Fruit fly (Drosophila melanogaster) whole organism, embryonic: ENCODE data around the gene CG33160.
A peak's percentile ranks its signal among the peaks of the same experiment; 100 is the strongest.

Experiments used
- Antp ChIP-seq: fragments of 200-800 bp; sonication (Bioruptor generic); optimal IDR thresholded peaks from 3 replicates; lab custom pipeline; 2016; ENCODE audit warnings: missing biosample characterization, missing genetic modification characterization
- Atf-2 ChIP-seq: fragments of 200-800 bp; sonication (Bioruptor generic); optimal IDR thresholded peaks from 2 replicates; lab custom pipeline; 2016; ENCODE audit warnings: missing biosample characterization, missing genetic modification characterization
- CG10147 ChIP-seq: fragments of 200-800 bp; sonication (Bioruptor generic); optimal IDR thresholded peaks from 2 replicates; lab custom pipeline; 2019; ENCODE audit warnings: missing biosample characterization, mild to moderate bottlenecking, missing genetic modification characterization, moderate library complexity
- CG1024 ChIP-seq: fragments of 200-800 bp; sonication (Bioruptor generic); IDR thresholded peaks from 2 replicates; pipeline ENCODE4 v1.3.6; 2022; ENCODE audit warnings: missing biosample characterization, missing genetic modification characterization
- CG10565 ChIP-seq: fragments of 200-800 bp; sonication (Bioruptor generic); optimal IDR thresholded peaks from 3 replicates; lab custom pipeline; 2016; ENCODE audit warnings: missing biosample characterization, mild to moderate bottlenecking, missing genetic modification characterization
- CG11560 ChIP-seq: fragments of 200-800 bp; sonication (Bioruptor generic); IDR thresholded peaks from 3 replicates; pipeline ENCODE4 v1.3.6; 2022; ENCODE audit warnings: missing biosample characterization, missing genetic modification characterization
- CG11696 ChIP-seq: fragments of 200-800 bp; sonication (Bioruptor generic); IDR thresholded peaks from 2 replicates; pipeline ENCODE4 v1.3.6; 2022; ENCODE audit warnings: missing biosample characterization, missing genetic modification characterization
- CG12744 ChIP-seq: fragments of 200-800 bp; sonication (Bioruptor generic); optimal IDR thresholded peaks from 2 replicates; lab custom pipeline; 2016; ENCODE audit warnings: missing biosample characterization, missing genetic modification characterization
- CG14860 ChIP-seq: fragments of 200-800 bp; sonication (Bioruptor generic); IDR thresholded peaks from 3 replicates; pipeline ENCODE4 v1.3.6; 2022; ENCODE audit warnings: missing biosample characterization, missing genetic modification characterization; ENCODE audit not compliant: partially characterized antibody
- CG15479 ChIP-seq: fragments of 200-800 bp; sonication (Bioruptor generic); optimal IDR thresholded peaks from 3 replicates; lab custom pipeline; 2019; ENCODE audit warnings: missing biosample characterization, mild to moderate bottlenecking, missing genetic modification characterization, moderate library complexity
- CG30020 ChIP-seq: fragments of 200-800 bp; optimal IDR thresholded peaks from 2 replicates; lab custom pipeline; 2019; ENCODE audit warnings: missing biosample characterization, mild to moderate bottlenecking, missing genetic modification characterization, moderate library complexity
- CG30403 ChIP-seq: fragments of 200-800 bp; sonication (Bioruptor generic); optimal IDR thresholded peaks from 3 replicates; lab custom pipeline; 2016; ENCODE audit warnings: missing biosample characterization, missing genetic modification characterization
- CG31441 ChIP-seq: fragments of 200-800 bp; sonication (Bioruptor generic); IDR thresholded peaks from 2 replicates; pipeline ENCODE4 v1.3.6; 2022; ENCODE audit warnings: missing biosample characterization, missing genetic modification characterization
- CG33557 ChIP-seq: fragments of 200-800 bp; sonication (Bioruptor generic); optimal IDR thresholded peaks from 2 replicates; lab custom pipeline; 2019; ENCODE audit warnings: missing biosample characterization, mild to moderate bottlenecking, missing genetic modification characterization, moderate library complexity
- CG34376 ChIP-seq: fragments of 200-800 bp; sonication (Bioruptor generic); optimal IDR thresholded peaks from 2 replicates; lab custom pipeline; 2018; ENCODE audit warnings: missing biosample characterization, mild to moderate bottlenecking, missing genetic modification characterization
- CG3995 ChIP-seq: fragments of 200-800 bp; sonication (Bioruptor generic); optimal IDR thresholded peaks from 3 replicates; lab custom pipeline; 2016; ENCODE audit warnings: missing biosample characterization, missing genetic modification characterization
- CG4328 ChIP-seq: fragments of 200-800 bp; sonication (Bioruptor generic); optimal IDR thresholded peaks from 3 replicates; lab custom pipeline; 2017; ENCODE audit warnings: missing biosample characterization, missing genetic modification reagents, missing genetic modification characterization
- CG4617 ChIP-seq: fragments of 200-800 bp; sonication (Bioruptor generic); optimal IDR thresholded peaks from 3 replicates; lab custom pipeline; 2016; ENCODE audit warnings: missing biosample characterization, missing genetic modification characterization, borderline replicate concordance
- CG5180 ChIP-seq: fragments of 200-800 bp; sonication (Bioruptor generic); optimal IDR thresholded peaks from 3 replicates; lab custom pipeline; 2017; ENCODE audit warnings: missing biosample characterization, missing genetic modification characterization, mild to moderate bottlenecking, moderate library complexity, missing genetic modification reagents
- CG5245 ChIP-seq: fragments of 200-800 bp; sonication (Bioruptor generic); optimal IDR thresholded peaks from 3 replicates; lab custom pipeline; 2016; ENCODE audit warnings: missing biosample characterization, missing genetic modification characterization
- CG6813 ChIP-seq: fragments of 200-800 bp; sonication (Bioruptor generic); optimal IDR thresholded peaks from 2 replicates; lab custom pipeline; 2017; ENCODE audit warnings: missing biosample characterization, missing genetic modification characterization, mild to moderate bottlenecking, moderate library complexity, missing genetic modification reagents
- CG7556 ChIP-seq: fragments of 200-800 bp; sonication (Bioruptor generic); optimal IDR thresholded peaks from 2 replicates; lab custom pipeline; 2017; ENCODE audit warnings: missing biosample characterization, mild to moderate bottlenecking, missing genetic modification characterization
- CG7786 ChIP-seq: fragments of 200-800 bp; sonication (Bioruptor generic); optimal IDR thresholded peaks from 2 replicates; lab custom pipeline; 2016; ENCODE audit warnings: missing biosample characterization, missing genetic modification characterization
- CG9727 ChIP-seq: fragments of 200-800 bp; sonication (Bioruptor generic); optimal IDR thresholded peaks from 3 replicates; lab custom pipeline; 2017; ENCODE audit warnings: missing biosample characterization, mild to moderate bottlenecking, missing genetic modification characterization
- Doc2 ChIP-seq: fragments of 200-800 bp; sonication (Bioruptor generic); IDR thresholded peaks from 2 replicates; pipeline ENCODE4 v1.3.6; 2022; ENCODE audit warnings: missing biosample characterization, missing genetic modification characterization
- Drgx ChIP-seq: fragments of 200-800 bp; sonication (Bioruptor generic); IDR thresholded peaks from 2 replicates; pipeline ENCODE4 v1.3.6; 2022; ENCODE audit warnings: missing biosample characterization, missing genetic modification characterization
- Fer2 ChIP-seq: fragments of 200-800 bp; sonication (Bioruptor generic); optimal IDR thresholded peaks from 2 replicates; lab custom pipeline; 2018; ENCODE audit warnings: missing biosample characterization, mild to moderate bottlenecking, missing genetic modification characterization, moderate library complexity
- HmgD ChIP-seq: fragments of 200-800 bp; sonication (Bioruptor generic); optimal IDR thresholded peaks from 3 replicates; lab custom pipeline; 2016; ENCODE audit warnings: missing biosample characterization, missing genetic modification characterization
- Kr ChIP-seq: fragments of 200-800 bp; sonication (Bioruptor generic); optimal IDR thresholded peaks from 2 replicates; lab custom pipeline; 2017; ENCODE audit warnings: missing biosample characterization, mild to moderate bottlenecking, missing genetic modification characterization
- Ptx1 ChIP-seq: fragments of 200-800 bp; sonication (Bioruptor generic); IDR thresholded peaks from 2 replicates; pipeline ENCODE4 v1.3.6; 2022; ENCODE audit warnings: missing biosample characterization, missing genetic modification characterization
- Ravus ChIP-seq: fragments of 200-800 bp; sonication (Bioruptor generic); IDR thresholded peaks from 2 replicates; pipeline ENCODE4 v1.3.6; 2022; ENCODE audit warnings: missing biosample characterization, missing genetic modification characterization
- aop ChIP-seq: fragments of 200-800 bp; sonication (Bioruptor generic); IDR thresholded peaks from 2 replicates; pipeline ENCODE4 v1.3.6; 2022; ENCODE audit warnings: missing biosample characterization, missing genetic modification characterization
- ase ChIP-seq: fragments of 200-800 bp; sonication (Bioruptor generic); IDR thresholded peaks from 3 replicates; pipeline ENCODE4 v1.3.6; 2022; ENCODE audit warnings: missing biosample characterization, missing genetic modification characterization
- croc ChIP-seq: fragments of 200-800 bp; sonication (Bioruptor generic); conservative IDR thresholded peaks from 3 replicates; pipeline ENCODE4 v1.3.6; 2022; ENCODE audit warnings: missing biosample characterization, missing genetic modification characterization
- gce ChIP-seq: fragments of 200-800 bp; sonication (Bioruptor generic); IDR thresholded peaks from 3 replicates; pipeline ENCODE4 v1.3.6; 2022; ENCODE audit warnings: missing biosample characterization, missing genetic modification characterization
- gcm ChIP-seq: fragments of 200-800 bp; sonication (Bioruptor generic); optimal IDR thresholded peaks from 2 replicates; lab custom pipeline; 2019; ENCODE audit warnings: missing biosample characterization, mild to moderate bottlenecking, missing genetic modification characterization, moderate library complexity
- gt ChIP-seq: fragments of 200-800 bp; sonication (Bioruptor generic); IDR thresholded peaks from 2 replicates; pipeline ENCODE4 v1.3.6; 2022; ENCODE audit warnings: missing biosample characterization, missing genetic modification characterization
- inv ChIP-seq: fragments of 200-800 bp; sonication (Bioruptor generic); IDR thresholded peaks from 2 replicates; pipeline ENCODE4 v1.3.6; 2022; ENCODE audit warnings: missing biosample characterization, missing genetic modification characterization; ENCODE audit not compliant: partially characterized antibody
- nerfin-1 ChIP-seq: fragments of 200-800 bp; sonication (Bioruptor generic); optimal IDR thresholded peaks from 3 replicates; lab custom pipeline; 2019; ENCODE audit warnings: missing biosample characterization, mild to moderate bottlenecking, missing genetic modification characterization, moderate library complexity
- nerfin-2 ChIP-seq: fragments of 200-800 bp; sonication (Bioruptor generic); IDR thresholded peaks from 2 replicates; pipeline ENCODE4 v1.3.6; 2022; ENCODE audit warnings: missing biosample characterization, missing genetic modification characterization; ENCODE audit not compliant: partially characterized antibody
- nom ChIP-seq: fragments of 200-800 bp; sonication (Bioruptor generic); optimal IDR thresholded peaks from 2 replicates; lab custom pipeline; 2017; ENCODE audit warnings: missing biosample characterization, missing genetic modification characterization, mild to moderate bottlenecking, moderate library complexity, missing genetic modification reagents
- onecut ChIP-seq: fragments of 200-800 bp; sonication (Bioruptor generic); IDR thresholded peaks from 2 replicates; pipeline ENCODE4 v1.3.6; 2022; ENCODE audit warnings: missing biosample characterization, missing genetic modification characterization
- prd ChIP-seq, 3 experiments: fragments of >200 bp in 2 of 3; fragments of 200-800 bp in 1 of 3; sonication (Bioruptor generic) in 1 of 3; optimal IDR thresholded peaks in 2 of 3; IDR thresholded peaks in 1 of 3; 2 replicates in 2 of 3; 3 replicates in 1 of 3; pipeline versions ENCODE4 v1.3.6 to Lab custom; 2017 to 2022; ENCODE audit warnings: missing biosample characterization in 1 of 3, missing genetic modification characterization in 1 of 3
- pros ChIP-seq: fragments of 200-800 bp; sonication (Bioruptor generic); optimal IDR thresholded peaks from 3 replicates; lab custom pipeline; 2019; ENCODE audit warnings: missing biosample characterization, mild to moderate bottlenecking, missing genetic modification characterization, moderate library complexity
- ro ChIP-seq: fragments of 200-800 bp; sonication (Bioruptor generic); IDR thresholded peaks from 2 replicates; pipeline ENCODE4 v1.3.6; 2022; ENCODE audit warnings: missing biosample characterization, missing genetic modification characterization
- shn ChIP-seq: fragments of 200-800 bp; sonication (Bioruptor generic); optimal IDR thresholded peaks from 3 replicates; lab custom pipeline; 2016; ENCODE audit warnings: missing biosample characterization, missing genetic modification characterization
- tin ChIP-seq: fragments of 200-800 bp; sonication (Bioruptor generic); optimal IDR thresholded peaks from 3 replicates; lab custom pipeline; 2016; ENCODE audit warnings: missing biosample characterization, missing genetic modification characterization
- unc-4 ChIP-seq: fragments of 200-800 bp; sonication (Bioruptor generic); IDR thresholded peaks from 2 replicates; pipeline ENCODE4 v1.3.6; 2022; ENCODE audit warnings: missing biosample characterization, missing genetic modification characterization; ENCODE audit not compliant: partially characterized antibody
- vfl ChIP-seq: fragments of 200-800 bp; sonication (Bioruptor generic); optimal IDR thresholded peaks from 2 replicates; lab custom pipeline; 2016; ENCODE audit warnings: missing biosample characterization, missing genetic modification characterization
- wek ChIP-seq: fragments of 200-800 bp; sonication (Bioruptor generic); optimal IDR thresholded peaks from 3 replicates; lab custom pipeline; 2018; ENCODE audit warnings: missing biosample characterization, mild to moderate bottlenecking, missing genetic modification characterization, moderate library complexity

The CG33160 gene

DNA sequence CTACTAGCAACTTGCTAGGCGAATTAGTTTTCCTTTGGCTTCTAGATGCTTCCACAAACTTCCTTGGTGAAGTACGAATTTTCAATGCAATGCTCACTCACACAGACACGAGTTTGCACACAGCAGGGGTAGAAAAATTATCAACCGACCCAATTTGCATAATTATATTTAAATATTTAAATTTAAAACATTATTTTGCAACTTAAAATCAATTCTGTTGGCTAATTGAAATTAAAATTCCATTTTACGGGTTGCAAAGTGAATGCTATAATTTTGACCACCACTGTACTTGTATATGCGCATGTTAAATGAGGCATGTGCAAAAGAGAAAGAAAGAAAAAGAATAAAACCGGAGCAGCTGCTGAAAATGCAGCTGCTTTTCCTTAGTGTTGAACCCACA lies 12.1 kb downstream of the CG33160 start (continued):
- peak; percentile 61 for TF ChIP-seq CG4617 (GFP tag; lab: Kevin White, UChicago)
- no peak for TF ChIP-seq nerfin-2 (GFP tag; lab: Robert Waterston, UW)
- peak; percentile 73 for TF ChIP-seq Doc2
- TF ChIP-seq Ravus (GFP tag; lab: Robert Waterston, UW), result peak; percentile 82
- TF ChIP-seq Drgx (GFP tag; lab: Robert Waterston, UW), result peak; percentile 99
- peak; percentile 43 for TF ChIP-seq CG15479 (GFP tag; lab: Kevin White, UChicago)
- peak; percentile 94 for TF ChIP-seq CG9727
- peak; percentile 89 for TF ChIP-seq tin (GFP tag; lab: Kevin White, UChicago)
- TF ChIP-seq nom (GFP tag; lab: Kevin White, UChicago), result peak; percentile 62
- TF ChIP-seq Atf-2 (GFP tag; lab: Kevin White, UChicago), result peak; percentile 27
- peak; percentile 86 for TF ChIP-seq gce (GFP tag; lab: Robert Waterston, UW)
- peak; percentile 93 for TF ChIP-seq CG10147 (GFP tag; lab: Kevin White, UChicago)
- TF ChIP-seq CG14860, result no peak
- no peak for TF ChIP-seq HmgD (GFP tag; lab: Kevin White, UChicago)
- peak; percentile 80 for TF ChIP-seq CG5180 (GFP tag; lab: Kevin White, UChicago)
- peak; percentile 47 for TF ChIP-seq CG4328 (GFP tag; lab: Kevin White, UChicago)
- peak; percentile 94 for TF ChIP-seq CG6813 (GFP tag; lab: Kevin White, UChicago)
- peak; percentile 68; the same call in 2 of the 3 replicates for TF ChIP-seq CG11560
- peak; percentile 28 for TF ChIP-seq CG34376 (GFP tag; lab: Kevin White, UChicago)
- TF ChIP-seq Ptx1, result peak; percentile 95
- TF ChIP-seq onecut (GFP tag; lab: Robert Waterston, UW), result peak; percentile 91
- peak; percentile 82 for TF ChIP-seq nerfin-1 (tag; lab: Kevin White, UChicago)
- TF ChIP-seq CG5245 (GFP tag; lab: Kevin White, UChicago), result peak; percentile 87
- TF ChIP-seq CG33557 (GFP tag; lab: Kevin White, UChicago), result peak; percentile 79
- peak; percentile 85 for TF ChIP-seq ro
- no peak for TF ChIP-seq unc-4 (GFP tag; lab: Robert Waterston, UW)
- peak; percentile 48 for TF ChIP-seq CG30020
- TF ChIP-seq gt (GFP tag; lab: Robert Waterston, UW), result peak; percentile 78
- TF ChIP-seq aop (GFP tag; lab: Robert Waterston, UW), result peak; percentile 59; the same call in 1 of the 2 replicates
- no peak for TF ChIP-seq Kr (GFP tag; lab: Kevin White, UChicago)
- peak; percentile 99 for TF ChIP-seq CG11696 (GFP tag; lab: Robert Waterston, UW)
- peak; percentile 36 for TF ChIP-seq CG3995 (GFP tag; lab: Kevin White, UChicago)
- TF ChIP-seq CG12744, result peak; percentile 3
- peak; percentile 92 for TF ChIP-seq CG7556
- no peak for TF ChIP-seq CG7786 (GFP tag; lab: Kevin White, UChicago)
- peak; percentile 41 for TF ChIP-seq vfl (GFP tag; lab: Kevin White, UChicago)
- TF ChIP-seq gcm (GFP tag; lab: Kevin White, UChicago), result peak; percentile 95
- TF ChIP-seq croc (GFP tag; lab: Robert Waterston, UW), result peak; percentile 88
- TF ChIP-seq CG30403 (GFP tag; lab: Kevin White, UChicago), result peak; percentile 85
- TF ChIP-seq wek (GFP tag; lab: Kevin White, UChicago), result peak; percentile 45
- TF ChIP-seq prd (optimal IDR thresholded peaks at IDR 0.05; lab: Kevin White, UChicago), result no peak
- TF ChIP-seq prd (GFP tag; IDR thresholded peaks at IDR 0.05; lab: Robert Waterston, UW), result peak; percentile 97
- no peak for TF ChIP-seq pros (GFP tag; lab: Kevin White, UChicago)
- peak; percentile 39 for TF ChIP-seq Antp (GFP tag; lab: Kevin White, UChicago)
- peak; percentile 96 for TF ChIP-seq CG31441 (GFP tag; lab: Robert Waterston, UW)
- TF ChIP-seq CG1024, result peak; percentile 91
- peak; percentile 77 for TF ChIP-seq Fer2
- peak; percentile 88 for TF ChIP-seq ase (GFP tag; lab: Robert Waterston, UW)
- TF ChIP-seq CG10565 (GFP tag; lab: Kevin White, UChicago), result peak; percentile 57
- no peak for TF ChIP-seq inv
- no peak for TF ChIP-seq shn (GFP tag; lab: Kevin White, UChicago)
